Worm (Caenorhabditis elegans): Measurements from ENCODE around the gene K05F1.9.

- no peak for TF ChIP-seq ama-1 (optimal IDR thresholded peaks at IDR 0.05)
- TF ChIP-seq nfya-1 (tag; optimal IDR thresholded peaks at IDR 0.05), result no peak
- TF ChIP-seq tbx-7 (tag; optimal IDR thresholded peaks at IDR 0.05), result no peak
- no peak for TF ChIP-seq ceh-45 (GFP tag; IDR thresholded peaks at IDR 0.05)
- TF ChIP-seq unc-86 (tag; optimal IDR thresholded peaks at IDR 0.05), result no peak
- TF ChIP-seq fkh-10 (GFP tag; optimal IDR thresholded peaks at IDR 0.05), result no peak
Measured at ce11 chrII:5806563-5806962, 5.6 kb upstream of the K05F1.9 start.

Data from whole organism, late embryonic.